Fruit fly (Drosophila melanogaster): ENCODE results near the gene Idgf4.

- TF ChIP-seq CG8478 (optimal IDR thresholded peaks at IDR 0.05) (no peak), CTCF (optimal IDR thresholded peaks at IDR 0.05) (no peak)
These were observed 46.6 kb upstream of the Idgf4 start, which contains the start of gene CG43386 for dm6 chrX:9977305-9977704.
